Fruit fly (Drosophila melanogaster) whole organism, embryonic: ENCODE data around the gene CG31948.

Experiments
- Adf1 ChIP-seq: fragments of 200-800 bp; sonication (Bioruptor generic); IDR thresholded peaks from 2 replicates; pipeline ENCODE4 v1.3.6; 2022; ENCODE audit warnings: missing biosample characterization, missing genetic modification characterization
- Blimp-1 ChIP-seq: fragments of 200-800 bp; sonication (Bioruptor generic); optimal IDR thresholded peaks from 3 replicates; lab custom pipeline; 2018; ENCODE audit warnings: missing biosample characterization, missing genetic modification characterization, mild to moderate bottlenecking, moderate library complexity, missing genetic modification reagents
- BtbVII ChIP-seq: fragments of 200-800 bp; sonication (Bioruptor generic); optimal IDR thresholded peaks from 3 replicates; lab custom pipeline; 2017; ENCODE audit warnings: missing biosample characterization, mild to moderate bottlenecking, missing genetic modification characterization
- CG10209 ChIP-seq: fragments of 200-800 bp; sonication (Bioruptor generic); optimal IDR thresholded peaks from 3 replicates; lab custom pipeline; 2017; ENCODE audit warnings: missing biosample characterization, mild to moderate bottlenecking, missing genetic modification characterization, missing genetic modification reagents
- CG1024 ChIP-seq: fragments of 200-800 bp; sonication (Bioruptor generic); IDR thresholded peaks from 2 replicates; pipeline ENCODE4 v1.3.6; 2022; ENCODE audit warnings: missing biosample characterization, missing genetic modification characterization
- CG16863 ChIP-seq: fragments of 200-800 bp; sonication (Bioruptor generic); optimal IDR thresholded peaks from 3 replicates; lab custom pipeline; 2016; ENCODE audit warnings: missing biosample characterization, missing genetic modification characterization
- CG17359 ChIP-seq: fragments of 200-800 bp; sonication (Bioruptor generic); optimal IDR thresholded peaks from 3 replicates; lab custom pipeline; 2018; ENCODE audit warnings: missing biosample characterization, mild to moderate bottlenecking, missing genetic modification characterization, moderate library complexity
- CG2116 ChIP-seq: fragments of 200-800 bp; sonication (Bioruptor generic); optimal IDR thresholded peaks from 3 replicates; lab custom pipeline; 2018; ENCODE audit warnings: missing biosample characterization, mild to moderate bottlenecking, missing genetic modification characterization
- CG31441 ChIP-seq: fragments of 200-800 bp; sonication (Bioruptor generic); IDR thresholded peaks from 2 replicates; pipeline ENCODE4 v1.3.6; 2022; ENCODE audit warnings: missing biosample characterization, missing genetic modification characterization
- CG32772 ChIP-seq: fragments of 200-800 bp; sonication (Bioruptor generic); IDR thresholded peaks from 2 replicates; pipeline ENCODE4 v1.3.6; 2022; ENCODE audit warnings: missing biosample characterization, missing genetic modification characterization
- CG3281 ChIP-seq: fragments of 200-800 bp; sonication (Bioruptor generic); optimal IDR thresholded peaks from 3 replicates; lab custom pipeline; 2017; ENCODE audit warnings: missing biosample characterization, mild to moderate bottlenecking, missing genetic modification characterization
- CG3726 ChIP-seq: fragments of 200-800 bp; sonication (Bioruptor generic); IDR thresholded peaks from 3 replicates; pipeline ENCODE4, ENCODE4 v1.3.6; 2022; ENCODE audit warnings: missing biosample characterization, missing genetic modification characterization
- CG3995 ChIP-seq: fragments of 200-800 bp; sonication (Bioruptor generic); optimal IDR thresholded peaks from 3 replicates; lab custom pipeline; 2016; ENCODE audit warnings: missing biosample characterization, missing genetic modification characterization
- CG6791 ChIP-seq: fragments of 200-800 bp; sonication (Bioruptor generic); IDR thresholded peaks from 3 replicates; pipeline ENCODE4 v1.3.6; 2022; ENCODE audit warnings: missing biosample characterization, missing genetic modification characterization; ENCODE audit not compliant: partially characterized antibody
- CG6854 ChIP-seq: fragments of 200-800 bp; sonication (Bioruptor generic); optimal IDR thresholded peaks from 3 replicates; lab custom pipeline; 2017; ENCODE audit warnings: missing biosample characterization, mild to moderate bottlenecking, missing genetic modification characterization
- CG7786 ChIP-seq: fragments of 200-800 bp; sonication (Bioruptor generic); optimal IDR thresholded peaks from 2 replicates; lab custom pipeline; 2016; ENCODE audit warnings: missing biosample characterization, missing genetic modification characterization
- CoRest ChIP-seq: fragments of 200-800 bp; sonication (Bioruptor generic); optimal IDR thresholded peaks from 3 replicates; lab custom pipeline; 2018; ENCODE audit warnings: missing biosample characterization, mild to moderate bottlenecking, missing genetic modification characterization, moderate library complexity
- Dek ChIP-seq: fragments of 200-800 bp; sonication (Bioruptor generic); optimal IDR thresholded peaks from 3 replicates; lab custom pipeline; 2019; ENCODE audit warnings: missing biosample characterization, mild to moderate bottlenecking, missing genetic modification characterization, moderate library complexity
- HHEX ChIP-seq: fragments of 200-800 bp; sonication (Bioruptor generic); optimal IDR thresholded peaks from 3 replicates; lab custom pipeline; 2017; ENCODE audit warnings: missing biosample characterization, mild to moderate bottlenecking, missing genetic modification characterization, missing genetic modification reagents
- HmgD ChIP-seq: fragments of 200-800 bp; sonication (Bioruptor generic); optimal IDR thresholded peaks from 3 replicates; lab custom pipeline; 2016; ENCODE audit warnings: missing biosample characterization, missing genetic modification characterization
- Mad ChIP-seq: fragments of 200-800 bp; sonication (Bioruptor generic); optimal IDR thresholded peaks from 2 replicates; lab custom pipeline; 2016; ENCODE audit warnings: missing biosample characterization, missing genetic modification characterization
- Neu2 ChIP-seq: fragments of 200-800 bp; sonication (Bioruptor generic); optimal IDR thresholded peaks from 3 replicates; lab custom pipeline; 2016; ENCODE audit warnings: missing biosample characterization, missing genetic modification characterization, borderline replicate concordance
- Six4 ChIP-seq: fragments of 200-800 bp; sonication (Bioruptor generic); optimal IDR thresholded peaks from 2 replicates; lab custom pipeline; 2016; ENCODE audit warnings: missing biosample characterization, missing genetic modification characterization
- Tbp ChIP-seq: fragments of >200 bp; optimal IDR thresholded peaks from 2 replicates; lab custom pipeline; 2018; ENCODE audit warnings: missing biosample characterization, missing genetic modification characterization
- Vsx1 ChIP-seq: fragments of 200-800 bp; sonication (Bioruptor generic); optimal IDR thresholded peaks from 2 replicates; lab custom pipeline; 2017; ENCODE audit warnings: missing biosample characterization, mild to moderate bottlenecking, missing genetic modification characterization, missing genetic modification reagents
- ase ChIP-seq: fragments of 200-800 bp; sonication (Bioruptor generic); IDR thresholded peaks from 3 replicates; pipeline ENCODE4 v1.3.6; 2022; ENCODE audit warnings: missing biosample characterization, missing genetic modification characterization
- ash1 ChIP-seq: fragments of 200-800 bp; sonication (Bioruptor generic); optimal IDR thresholded peaks from 2 replicates; lab custom pipeline; 2018; ENCODE audit warnings: missing biosample characterization, mild to moderate bottlenecking, missing genetic modification characterization
- bbx ChIP-seq: fragments of 200-800 bp; sonication (Bioruptor generic); IDR thresholded peaks from 2 replicates; pipeline ENCODE4 v1.3.6; 2022; ENCODE audit warnings: missing biosample characterization, missing genetic modification characterization; ENCODE audit not compliant: partially characterized antibody
- ems ChIP-seq: fragments of 200-800 bp; sonication (Bioruptor generic); optimal IDR thresholded peaks from 3 replicates; lab custom pipeline; 2016; ENCODE audit warnings: missing biosample characterization, missing genetic modification characterization
- ewg ChIP-seq: fragments of 200-800 bp; sonication (Bioruptor generic); optimal IDR thresholded peaks from 3 replicates; lab custom pipeline; 2017; ENCODE audit warnings: mild to moderate bottlenecking, missing biosample characterization, missing genetic modification reagents, missing genetic modification characterization
- grn ChIP-seq: fragments of 200-800 bp; sonication (Bioruptor generic); optimal IDR thresholded peaks from 3 replicates; lab custom pipeline; 2017; ENCODE audit warnings: missing biosample characterization, missing genetic modification characterization
- ind ChIP-seq: fragments of 200-800 bp; sonication (Bioruptor generic); optimal IDR thresholded peaks from 3 replicates; lab custom pipeline; 2016; ENCODE audit warnings: missing biosample characterization, missing genetic modification characterization
- insv ChIP-seq, 2 experiments: fragments of 200-800 bp; sonication (Bioruptor generic); optimal IDR thresholded peaks; 3 replicates each; lab custom pipeline; 2016 to 2018; ENCODE audit warnings: missing biosample characterization in 2 of 2, missing genetic modification characterization in 2 of 2
- inv ChIP-seq: fragments of 200-800 bp; sonication (Bioruptor generic); IDR thresholded peaks from 2 replicates; pipeline ENCODE4 v1.3.6; 2022; ENCODE audit warnings: missing biosample characterization, missing genetic modification characterization; ENCODE audit not compliant: partially characterized antibody
- kah ChIP-seq: fragments of 200-800 bp; sonication (Bioruptor generic); optimal IDR thresholded peaks from 2 replicates; lab custom pipeline; 2018; ENCODE audit warnings: missing biosample characterization, mild to moderate bottlenecking, missing genetic modification characterization
- kni ChIP-seq: fragments of 200-800 bp; sonication (Bioruptor generic); optimal IDR thresholded peaks from 3 replicates; lab custom pipeline; 2017; ENCODE audit warnings: mild to moderate bottlenecking, missing biosample characterization, missing genetic modification reagents, missing genetic modification characterization
- luna ChIP-seq: fragments of 200-800 bp; sonication (Bioruptor generic); optimal IDR thresholded peaks from 2 replicates; lab custom pipeline; 2016; ENCODE audit warnings: missing biosample characterization, missing genetic modification characterization
- nau ChIP-seq: fragments of 200-800 bp; sonication (Bioruptor generic); optimal IDR thresholded peaks from 3 replicates; lab custom pipeline; 2017; ENCODE audit warnings: missing biosample characterization, mild to moderate bottlenecking, missing genetic modification characterization, missing genetic modification reagents
- row ChIP-seq: fragments of 200-800 bp; sonication (Bioruptor generic); IDR thresholded peaks from 3 replicates; pipeline ENCODE4 v1.3.6; 2022; ENCODE audit warnings: missing biosample characterization, missing genetic modification characterization
- sc ChIP-seq, 3 experiments: fragments of >200 bp in 2 of 3; fragments of 200-800 bp in 1 of 3; sonication (Bioruptor generic) in 1 of 3; optimal IDR thresholded peaks; 2 replicates in 2 of 3; 3 replicates in 1 of 3; lab custom pipeline; 2017; ENCODE audit warnings: mild to moderate bottlenecking in 1 of 3, missing biosample characterization in 1 of 3, missing genetic modification characterization in 1 of 3, missing genetic modification reagents in 1 of 3
- sqz ChIP-seq: fragments of 200-800 bp; sonication (Bioruptor generic); optimal IDR thresholded peaks from 3 replicates; lab custom pipeline; 2018; ENCODE audit warnings: missing biosample characterization, mild to moderate bottlenecking, missing genetic modification characterization
- ssp ChIP-seq: fragments of 200-800 bp; sonication (Bioruptor generic); IDR thresholded peaks from 2 replicates; pipeline ENCODE4 v1.3.6; 2022; ENCODE audit warnings: missing biosample characterization, missing genetic modification characterization
- stwl ChIP-seq: fragments of 200-800 bp; sonication (Bioruptor generic); optimal IDR thresholded peaks from 3 replicates; lab custom pipeline; 2018; ENCODE audit warnings: missing biosample characterization, mild to moderate bottlenecking, missing genetic modification characterization, moderate library complexity
- tap ChIP-seq: fragments of 200-800 bp; optimal IDR thresholded peaks from 3 replicates; lab custom pipeline; 2019; ENCODE audit warnings: missing biosample characterization, mild to moderate bottlenecking, missing genetic modification characterization, moderate library complexity
- twi ChIP-seq: fragments of 200-800 bp; optimal IDR thresholded peaks from 2 replicates; lab custom pipeline; 2019; ENCODE audit warnings: missing biosample characterization, mild to moderate bottlenecking, missing genetic modification characterization, moderate library complexity
- vfl ChIP-seq: fragments of 200-800 bp; sonication (Bioruptor generic); optimal IDR thresholded peaks from 2 replicates; lab custom pipeline; 2016; ENCODE audit warnings: missing biosample characterization, missing genetic modification characterization
- z ChIP-seq: fragments of 200-800 bp; sonication (Bioruptor generic); IDR thresholded peaks from 3 replicates; pipeline ENCODE4 v1.3.6; 2022; ENCODE audit warnings: missing biosample characterization, missing genetic modification characterization
- zen ChIP-seq: fragments of 200-800 bp; sonication (Bioruptor generic); optimal IDR thresholded peaks from 3 replicates; lab custom pipeline; 2018; ENCODE audit warnings: missing biosample characterization, mild to moderate bottlenecking, missing genetic modification characterization, moderate library complexity
- zfh1 ChIP-seq: fragments of 200-800 bp; sonication (Bioruptor generic); IDR thresholded peaks from 3 replicates; pipeline ENCODE4 v1.3.6; 2022; ENCODE audit warnings: missing biosample characterization, missing genetic modification characterization

CG31948 gene

DNA sequence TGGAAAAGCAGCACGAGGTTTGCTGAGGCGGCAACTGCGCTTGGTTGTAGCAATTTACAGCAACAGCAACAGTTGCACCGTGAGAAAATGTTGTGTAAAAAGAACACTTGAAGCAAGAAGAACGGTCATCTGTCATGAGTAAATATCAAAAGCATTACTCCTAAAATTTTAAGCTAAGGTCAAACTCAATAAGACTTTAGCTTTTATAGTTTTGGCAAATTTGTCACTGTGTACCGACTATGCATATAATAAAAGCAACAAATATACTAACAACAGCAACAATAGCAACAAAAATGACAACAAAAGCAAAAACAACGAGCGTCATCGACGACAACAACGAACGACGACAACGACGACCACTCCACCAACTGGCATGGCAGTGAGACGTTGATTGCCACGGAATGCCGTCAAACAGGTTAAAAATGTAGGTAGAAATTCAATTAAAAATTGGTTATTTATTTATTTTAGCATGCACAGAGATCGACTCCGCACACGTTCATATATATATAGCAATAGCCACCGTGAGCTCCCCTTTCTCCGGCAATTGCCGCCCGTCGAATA, 17.1 kb upstream of the CG31948 start (continued):
- TF ChIP-seq kah (GFP tag; lab: Kevin White, UChicago) (peak; percentile 63), CG10209 (GFP tag; lab: Kevin White, UChicago) (peak; percentile 80), insv (GFP tag; optimal IDR thresholded peaks at IDR 0.05; lab: Kevin White, UChicago) (no peak), grn (peak; percentile 10), ems (GFP tag; lab: Kevin White, UChicago) (peak; percentile 74), kni (GFP tag; lab: Kevin White, UChicago) (peak; percentile 31), ind (GFP tag; lab: Kevin White, UChicago) (peak; percentile 80), CG6854 (peak; percentile 34), tap (peak; percentile 81), CG6791 (GFP tag; lab: Robert Waterston, UW) (no peak), CoRest (tag; lab: Kevin White, UChicago) (peak; percentile 89), CG1024 (GFP tag; lab: Robert Waterston, UW) (peak; percentile 76), vfl (GFP tag; lab: Kevin White, UChicago) (no peak), Mad (GFP tag; lab: Kevin White, UChicago) (peak; percentile 71), CG3726 (GFP tag; lab: Robert Waterston, UW) (0 out of 3 replicates have a peak, but pooled peaks have one; percentile 70), nau (GFP tag; lab: Kevin White, UChicago) (peak; percentile 69), ash1 (GFP tag; lab: Kevin White, UChicago) (no peak), Adf1 (no peak), CG7786 (GFP tag; lab: Kevin White, UChicago) (peak; percentile 58), HmgD (GFP tag; lab: Kevin White, UChicago) (peak; percentile 24), row (GFP tag; lab: Robert Waterston, UW) (peak; percentile 83), Blimp-1 (GFP tag; lab: Kevin White, UChicago) (peak; percentile 67), sc (optimal IDR thresholded peaks at IDR 0.05; lab: Kevin White, UChicago) (no peak), sc (GFP tag; optimal IDR thresholded peaks at IDR 0.05; lab: Kevin White, UChicago) (peak; percentile 72), inv (GFP tag; lab: Robert Waterston, UW) (no peak), z (GFP tag; lab: Robert Waterston, UW) (no peak), twi (tag; lab: Kevin White, UChicago) (peak; percentile 67), HHEX (GFP tag; lab: Kevin White, UChicago) (peak; percentile 57), CG2116 (GFP tag; lab: Kevin White, UChicago) (peak; percentile 20), Dek (peak; percentile 68), BtbVII (no peak), CG16863 (GFP tag; lab: Kevin White, UChicago) (peak; percentile 86), ase (GFP tag; lab: Robert Waterston, UW) (peak; percentile 81), CG31441 (peak; percentile 74), stwl (no peak), CG17359 (peak; percentile 90), sqz (peak; percentile 40), CG32772 (GFP tag; lab: Robert Waterston, UW) (peak; percentile 85), Vsx1 (GFP tag; lab: Kevin White, UChicago) (peak; percentile 41), Neu2 (GFP tag; lab: Kevin White, UChicago) (no peak), Six4 (GFP tag; lab: Kevin White, UChicago) (peak; percentile 70), luna (GFP tag; lab: Kevin White, UChicago) (no peak), Tbp (GFP tag; lab: Kevin White, UChicago) (no peak), zfh1 (peak; percentile 93), ewg (GFP tag; lab: Kevin White, UChicago) (peak; percentile 83), ssp (GFP tag; lab: Robert Waterston, UW) (peak; percentile 81), bbx (no peak), CG3281 (GFP tag; lab: Kevin White, UChicago) (peak; percentile 30), zen (tag; lab: Kevin White, UChicago) (peak; percentile 32), CG3995 (GFP tag; lab: Kevin White, UChicago) (no peak)
